Worm (Caenorhabditis elegans): ENCODE measurements around the gene egl-5.

- TF ChIP-seq pbrm-1 (GFP tag; IDR thresholded peaks at IDR 0.05) (no peak), pha-4 (tag; optimal IDR thresholded peaks at IDR 0.05) (no peak), sptf-2 (GFP tag; optimal IDR thresholded peaks at IDR 0.05) (no peak), T07F8.4 (tag; optimal IDR thresholded peaks at IDR 0.05) (no peak), T26A5.8 (tag; optimal IDR thresholded peaks at IDR 0.05) (no peak), cebp-1 (GFP tag; IDR thresholded peaks at IDR 0.05) (no peak), cebp-1 (tag; optimal IDR thresholded peaks at IDR 0.05) (no peak), unc-62 (GFP tag; optimal IDR thresholded peaks at IDR 0.05) (no peak), lsl-1 (GFP tag; optimal IDR thresholded peaks at IDR 0.05) (no peak)
Measured at ce11 chrIII:7792970-7793369, 21.2 kb upstream of the egl-5 start.

Data from whole organism, young adult.